ENCODE assay signal across 2 worm cellular contexts in the genomic region with DNA sequence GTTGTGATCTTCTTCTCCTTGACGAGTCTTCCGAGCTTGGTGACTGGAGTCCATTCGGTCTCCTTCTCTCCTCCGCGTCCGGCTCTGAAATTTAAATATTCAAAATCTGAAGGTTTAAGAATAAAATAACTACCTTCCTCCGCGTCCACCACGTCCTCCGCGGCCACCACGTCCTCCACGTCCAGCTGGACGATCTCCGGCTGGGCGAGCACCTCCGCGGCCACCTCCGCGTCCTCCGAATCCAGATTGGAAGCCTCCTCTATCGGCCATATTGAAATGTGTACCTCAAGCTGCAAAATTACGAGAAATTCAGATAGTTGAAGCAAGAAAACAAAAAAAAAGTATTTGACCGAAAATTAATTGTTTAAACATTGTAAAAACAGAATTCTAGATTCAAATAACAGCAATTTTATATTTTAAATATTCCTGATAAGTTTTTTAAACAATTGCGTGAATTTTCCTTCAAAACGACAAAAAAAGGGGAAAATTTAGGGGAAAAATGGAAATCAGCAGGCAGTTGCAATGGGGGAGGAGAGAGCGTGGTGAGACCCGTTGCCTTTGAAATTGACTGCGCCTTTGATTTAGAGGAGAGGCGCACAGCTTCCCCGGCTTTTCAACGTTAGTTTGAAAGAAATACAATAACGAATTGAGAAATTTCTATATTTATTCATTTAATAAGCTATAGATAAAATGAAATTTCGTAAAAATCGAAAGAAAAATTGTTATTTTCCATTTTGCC.
TF ChIP-seq lines count a peak whose summit lies in the region.

A gene (minus strand): TSS at position 290 of the 739 bp plus-strand sequence.

TF ChIP-seq in whole organism, L1 larva, 84 proteins besides CTCF, POLR2A, EP300 and RAD21 (continued from another document):
- peak; percentile 33 for TF ChIP-seq C16A3.4 (tag; optimal IDR thresholded peaks at IDR 0.05; lab: Kevin White, UChicago)
- TF ChIP-seq efl-1 (optimal IDR thresholded peaks at IDR 0.05; lab: Kevin White, UChicago), result peak; percentile 40 to 55
- peak in 1 of 2 experiments; percentile 34 for TF ChIP-seq efl-1 (GFP tag; optimal IDR thresholded peaks at IDR 0.05 in 1 of 2; lab: Kevin White, UChicago)
- TF ChIP-seq mdl-1 (tag; optimal IDR thresholded peaks at IDR 0.05; lab: Kevin White, UChicago), result no peak
- TF ChIP-seq aha-1 (tag; optimal IDR thresholded peaks at IDR 0.05; lab: Kevin White, UChicago), result no peak
- TF ChIP-seq dpl-1 (GFP tag; optimal IDR thresholded peaks at IDR 0.05; lab: Kevin White, UChicago), result peak in 2 of 3 experiments; percentile 29 to 53
- no peak for TF ChIP-seq elt-3 (tag; optimal IDR thresholded peaks at IDR 0.05; lab: Kevin White, UChicago)
- no peak for TF ChIP-seq nhr-237 (tag; optimal IDR thresholded peaks at IDR 0.05; lab: Kevin White, UChicago)
- TF ChIP-seq nhr-90 (tag; optimal IDR thresholded peaks at IDR 0.05; lab: Kevin White, UChicago; ENCODE audit: poor library complexity), result no peak
- no peak for TF ChIP-seq snu-23 (GFP tag; optimal IDR thresholded peaks at IDR 0.05; lab: Kevin White, UChicago)
- no peak for TF ChIP-seq ztf-4 (tag; optimal IDR thresholded peaks at IDR 0.05; lab: Kevin White, UChicago)
- TF ChIP-seq hpl-2 (GFP tag; optimal IDR thresholded peaks at IDR 0.05; lab: Kevin White, UChicago), result no peak
- peak; percentile 31 for TF ChIP-seq nhr-71 (tag; optimal IDR thresholded peaks at IDR 0.05; lab: Kevin White, UChicago)
- no peak for TF ChIP-seq tlp-1 (tag; optimal IDR thresholded peaks at IDR 0.05; lab: Kevin White, UChicago)
- TF ChIP-seq swsn-7 (tag; optimal IDR thresholded peaks at IDR 0.05; lab: Kevin White, UChicago), result no peak
- peak; percentile 34 for TF ChIP-seq rnt-1 (tag; optimal IDR thresholded peaks at IDR 0.05; lab: Kevin White, UChicago)
- peak; percentile 33 for TF ChIP-seq mep-1 (tag; optimal IDR thresholded peaks at IDR 0.05; lab: Kevin White, UChicago)
- TF ChIP-seq snpc-4 (tag; optimal IDR thresholded peaks at IDR 0.05; lab: Kevin White, UChicago), result no peak
- TF ChIP-seq ama-1 (optimal IDR thresholded peaks at IDR 0.05; lab: Kevin White, UChicago), result no peak
- TF ChIP-seq lin-15B (tag; optimal IDR thresholded peaks at IDR 0.05; lab: Kevin White, UChicago), result no peak
- TF ChIP-seq lir-3 (tag; optimal IDR thresholded peaks at IDR 0.05; lab: Kevin White, UChicago; ENCODE audit: poor library complexity), result no peak
- no peak for TF ChIP-seq fkh-4 (tag; optimal IDR thresholded peaks at IDR 0.05; lab: Kevin White, UChicago; ENCODE audit: borderline replicate concordance)
- TF ChIP-seq pax-3 (tag; optimal IDR thresholded peaks at IDR 0.05; lab: Kevin White, UChicago), result no peak
- 0 out of 2 replicates have a peak, but pooled peaks have one; percentile 3 for TF ChIP-seq nhr-19 (GFP tag; conservative IDR thresholded peaks at IDR 0.05; lab: Robert Waterston, UW)
- peak; percentile 8 for TF ChIP-seq nhr-47 (tag; optimal IDR thresholded peaks at IDR 0.05; lab: Kevin White, UChicago)
- no peak for TF ChIP-seq fkh-8 (tag; optimal IDR thresholded peaks at IDR 0.05; lab: Kevin White, UChicago)
- peak; percentile 48 for TF ChIP-seq blmp-1 (tag; optimal IDR thresholded peaks at IDR 0.05; lab: Kevin White, UChicago)
- TF ChIP-seq egl-27 (tag; optimal IDR thresholded peaks at IDR 0.05; lab: Kevin White, UChicago), result no peak
- no peak for TF ChIP-seq C34B4.2 (tag; optimal IDR thresholded peaks at IDR 0.05; lab: Kevin White, UChicago)
- no peak for TF ChIP-seq nhr-12 (tag; optimal IDR thresholded peaks at IDR 0.05; lab: Kevin White, UChicago)
- TF ChIP-seq zag-1 (tag; optimal IDR thresholded peaks at IDR 0.05; lab: Kevin White, UChicago), result no peak
- no peak for TF ChIP-seq mab-9 (GFP tag; IDR thresholded peaks at IDR 0.05; lab: Robert Waterston, UW)
- TF ChIP-seq pag-3 (tag; optimal IDR thresholded peaks at IDR 0.05; lab: Kevin White, UChicago; ENCODE audit: borderline replicate concordance, insufficient read depth), result no peak
- TF ChIP-seq sox-4 (tag; optimal IDR thresholded peaks at IDR 0.05; lab: Kevin White, UChicago), result no peak
- no peak for TF ChIP-seq hlh-17 (GFP tag; optimal IDR thresholded peaks at IDR 0.05; lab: Kevin White, UChicago; ENCODE audit: borderline replicate concordance)
- TF ChIP-seq ceh-88 (GFP tag; IDR thresholded peaks at IDR 0.05; lab: Robert Waterston, UW), result no peak

TF ChIP-seq in whole organism, L4 larva, 104 proteins besides CTCF, POLR2A, EP300 and RAD21 (continued from another document):
- no peak for TF ChIP-seq ceh-62 (tag; optimal IDR thresholded peaks at IDR 0.05; lab: Kevin White, UChicago)
- no peak for TF ChIP-seq aha-1 (tag; lab: Kevin White, UChicago)
- TF ChIP-seq ceh-28 (tag; optimal IDR thresholded peaks at IDR 0.05; lab: Kevin White, UChicago), result no peak
- peak; percentile 18 for TF ChIP-seq rbr-2 (tag; optimal IDR thresholded peaks at IDR 0.05; lab: Kevin White, UChicago)
- no peak for TF ChIP-seq lin-15B (tag; optimal IDR thresholded peaks at IDR 0.05; lab: Kevin White, UChicago)
- TF ChIP-seq lin-29 (GFP tag; IDR thresholded peaks at IDR 0.05; lab: Robert Waterston, UW), result no peak
- no peak for TF ChIP-seq nhr-237 (tag; optimal IDR thresholded peaks at IDR 0.05; lab: Kevin White, UChicago)
- TF ChIP-seq lin-13 (GFP tag; optimal IDR thresholded peaks at IDR 0.05; lab: Kevin White, UChicago), result no peak
- TF ChIP-seq unc-62 (GFP tag; optimal IDR thresholded peaks at IDR 0.05 in 1 of 2; lab: Kevin White, UChicago), result peak in 1 of 2 experiments; percentile 36
- TF ChIP-seq unc-62 (tag; optimal IDR thresholded peaks at IDR 0.05; lab: Kevin White, UChicago), result no peak
- peak; percentile 87; the same call in 1 of the 2 replicates for TF ChIP-seq set-16 (GFP tag; IDR thresholded peaks at IDR 0.05; lab: Robert Waterston, UW)
- TF ChIP-seq zag-1 (tag; optimal IDR thresholded peaks at IDR 0.05; lab: Kevin White, UChicago), result no peak
